Worm (Caenorhabditis elegans) whole organism, young adult: Measurements from ENCODE around the gene Y67A10A.2.

Experiments
- ama-1 ChIP-seq, 3 experiments: fragments of 150-350 bp in 1 of 3; sonication (generic microtip) in 2 of 3; optimal IDR thresholded peaks; 2 replicates each; lab custom pipeline; 2014 to 2018; ENCODE audit warnings: missing biosample characterization in 2 of 3, missing genetic modification characterization in 2 of 3, missing genetic modification reagents in 2 of 3
- attf-3 ChIP-seq: fragments of 200-800 bp; sonication (Bioruptor generic); conservative IDR thresholded peaks from 2 replicates; pipeline ENCODE4 v1.3.6; 2022; ENCODE audit warnings: missing genetic modification reagents, missing genetic modification characterization, missing compliant biosample characterization
- dpff-1 ChIP-seq: sonication (generic microtip); optimal IDR thresholded peaks from 2 replicates; lab custom pipeline; 2017; ENCODE audit warnings: mild to moderate bottlenecking, missing genetic modification characterization, missing compliant biosample characterization
- egl-44 ChIP-seq: fragments of 200-800 bp; sonication (Bioruptor generic); IDR thresholded peaks from 2 replicates; pipeline ENCODE4 v1.3.6; 2022; ENCODE audit warnings: missing genetic modification reagents, missing genetic modification characterization, missing compliant biosample characterization
- him-1 ChIP-seq: sonication (generic microtip); optimal IDR thresholded peaks from 2 replicates; lab custom pipeline; 2016; ENCODE audit warnings: missing genotype, missing genetic modification reagents, missing genetic modification characterization, missing compliant biosample characterization
- lir-1 ChIP-seq: fragments of 200-800 bp; sonication (Bioruptor generic); conservative IDR thresholded peaks from 2 replicates; pipeline ENCODE4 v1.3.6; 2022; ENCODE audit warnings: missing genetic modification reagents, missing genetic modification characterization, missing compliant biosample characterization
- madf-10 ChIP-seq: sonication (generic microtip); optimal IDR thresholded peaks from 2 replicates; lab custom pipeline; 2016; ENCODE audit warnings: mild to moderate bottlenecking, missing genetic modification characterization, missing compliant biosample characterization
- mxl-1 ChIP-seq: sonication (generic microtip); optimal IDR thresholded peaks from 2 replicates; lab custom pipeline; 2016; ENCODE audit warnings: missing genetic modification characterization, missing compliant biosample characterization
- nfya-1 ChIP-seq: sonication (generic microtip); optimal IDR thresholded peaks from 2 replicates; lab custom pipeline; 2017; ENCODE audit warnings: antibody characterized with exemption, missing compliant biosample characterization, missing genetic modification characterization, borderline replicate concordance; ENCODE audit not compliant: insufficient read depth
- nhr-80 ChIP-seq: sonication (generic microtip); optimal IDR thresholded peaks from 2 replicates; lab custom pipeline; 2016; ENCODE audit warnings: missing genetic modification characterization, missing compliant biosample characterization
- tbx-9 ChIP-seq: sonication (generic microtip); optimal IDR thresholded peaks from 2 replicates; lab custom pipeline; 2016; ENCODE audit warnings: borderline replicate concordance, missing genetic modification characterization, inconsistent platforms, missing compliant biosample characterization
- unc-62 ChIP-seq: fragments of 150-350 bp; optimal IDR thresholded peaks from 2 replicates; lab custom pipeline; 2014; ENCODE audit warnings: missing biosample characterization, missing genetic modification reagents, missing genetic modification characterization

DNA sequence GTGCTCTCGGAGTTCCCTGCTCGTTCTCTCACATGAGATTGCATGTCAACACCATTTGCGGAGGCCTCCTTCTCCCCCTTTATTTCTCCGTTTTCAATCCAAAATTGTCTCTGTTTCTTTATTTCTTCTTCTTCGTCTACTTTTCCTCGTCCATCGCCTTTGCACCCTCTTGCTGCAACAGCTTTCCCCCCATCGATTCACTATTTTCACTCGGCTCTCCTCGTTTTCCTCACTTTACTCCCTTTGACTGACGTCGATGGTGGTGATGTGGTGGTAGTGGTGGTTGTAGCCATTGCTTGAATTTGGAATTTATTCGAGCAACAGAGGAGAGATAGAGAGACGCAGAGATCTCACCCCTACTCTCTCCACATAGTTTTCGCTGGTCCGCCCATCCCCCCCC, 33.8 kb downstream of the Y67A10A.2 start:
- TF ChIP-seq nfya-1 (tag; lab: Kevin White, UChicago): no peak
- TF ChIP-seq unc-62 (GFP tag; lab: Kevin White, UChicago): no peak
- no peak for TF ChIP-seq ama-1 (optimal IDR thresholded peaks at IDR 0.05; lab: Kevin White, UChicago)
- no peak for TF ChIP-seq ama-1 (GFP tag; optimal IDR thresholded peaks at IDR 0.05; lab: Kevin White, UChicago)
- TF ChIP-seq mxl-1 (tag; lab: Kevin White, UChicago): no peak
- no peak for TF ChIP-seq him-1 (tag; lab: Kevin White, UChicago)
- no peak for TF ChIP-seq dpff-1 (tag; lab: Kevin White, UChicago)
- no peak for TF ChIP-seq tbx-9 (tag; lab: Kevin White, UChicago)
- no peak for TF ChIP-seq egl-44
- no peak for TF ChIP-seq nhr-80
- no peak for TF ChIP-seq attf-3 (GFP tag; lab: Robert Waterston, UW)
- TF ChIP-seq madf-10 (tag; lab: Kevin White, UChicago): no peak
- TF ChIP-seq lir-1: no peak
